Fruit fly (Drosophila melanogaster) whole organism, embryonic: Measurements from ENCODE around the gene CG18563.
A peak's percentile ranks its signal among the peaks of the same experiment; 100 is the strongest.

Experiments
- Abd-B ChIP-seq: fragments of 200-800 bp; sonication (Bioruptor generic); optimal IDR thresholded peaks from 2 replicates; lab custom pipeline; 2018; ENCODE audit warnings: missing biosample characterization, mild to moderate bottlenecking, missing genetic modification characterization, moderate library complexity
- CG11560 ChIP-seq: fragments of 200-800 bp; sonication (Bioruptor generic); IDR thresholded peaks from 3 replicates; pipeline ENCODE4 v1.3.6; 2022; ENCODE audit warnings: missing biosample characterization, missing genetic modification characterization
- CG11695 ChIP-seq: fragments of 200-800 bp; sonication (Bioruptor generic); IDR thresholded peaks from 3 replicates; pipeline ENCODE4 v1.3.6; 2022; ENCODE audit warnings: missing biosample characterization, missing genetic modification characterization
- CG12769 ChIP-seq: fragments of 200-800 bp; sonication (Bioruptor generic); optimal IDR thresholded peaks from 2 replicates; lab custom pipeline; 2019; ENCODE audit warnings: missing biosample characterization, mild to moderate bottlenecking, missing genetic modification characterization, moderate library complexity
- CG13287 ChIP-seq: fragments of 200-800 bp; sonication (Bioruptor generic); IDR thresholded peaks from 2 replicates; pipeline ENCODE4 v1.3.6; 2022; ENCODE audit warnings: missing biosample characterization, missing genetic modification characterization; ENCODE audit not compliant: partially characterized antibody
- CG15011 ChIP-seq: fragments of 200-800 bp; sonication (Bioruptor generic); optimal IDR thresholded peaks from 3 replicates; lab custom pipeline; 2018; ENCODE audit warnings: missing biosample characterization, mild to moderate bottlenecking, missing genetic modification characterization
- CG15514 ChIP-seq: fragments of 200-800 bp; sonication (Bioruptor generic); optimal IDR thresholded peaks from 3 replicates; lab custom pipeline; 2017; ENCODE audit warnings: missing biosample characterization, missing genetic modification characterization, mild to moderate bottlenecking, moderate library complexity, missing genetic modification reagents
- CG1603 ChIP-seq: fragments of 200-800 bp; sonication (Bioruptor generic); optimal IDR thresholded peaks from 2 replicates; lab custom pipeline; 2019; ENCODE audit warnings: missing biosample characterization, mild to moderate bottlenecking, missing genetic modification characterization, moderate library complexity
- CG16813 ChIP-seq: fragments of 200-800 bp; sonication (Bioruptor generic); IDR thresholded peaks from 3 replicates; pipeline ENCODE4 v1.3.6; 2022; ENCODE audit warnings: missing biosample characterization, missing genetic modification characterization; ENCODE audit not compliant: partially characterized antibody
- CG17361 ChIP-seq: fragments of 200-800 bp; sonication (Bioruptor generic); IDR thresholded peaks from 3 replicates; pipeline ENCODE4 v1.3.6; 2022; ENCODE audit warnings: missing biosample characterization, missing genetic modification characterization
- CG17385 ChIP-seq: fragments of 200-800 bp; sonication (Bioruptor generic); optimal IDR thresholded peaks from 3 replicates; lab custom pipeline; 2018; ENCODE audit warnings: missing biosample characterization, mild to moderate bottlenecking, missing genetic modification characterization
- CG17802 ChIP-seq: fragments of 200-800 bp; sonication (Bioruptor generic); optimal IDR thresholded peaks from 2 replicates; lab custom pipeline; 2018; ENCODE audit warnings: missing biosample characterization, mild to moderate bottlenecking, missing genetic modification characterization, moderate library complexity
- CG18262 ChIP-seq: fragments of 200-800 bp; optimal IDR thresholded peaks from 3 replicates; lab custom pipeline; 2019; ENCODE audit warnings: missing biosample characterization, mild to moderate bottlenecking, missing genetic modification characterization, moderate library complexity
- CG2678 ChIP-seq: fragments of 200-800 bp; sonication (Bioruptor generic); optimal IDR thresholded peaks from 3 replicates; lab custom pipeline; 2019; ENCODE audit warnings: missing biosample characterization, mild to moderate bottlenecking, missing genetic modification characterization, moderate library complexity
- CG2712 ChIP-seq: fragments of 200-800 bp; optimal IDR thresholded peaks from 3 replicates; lab custom pipeline; 2019; ENCODE audit warnings: missing biosample characterization, mild to moderate bottlenecking, missing genetic modification characterization, moderate library complexity
- CG34224 ChIP-seq: fragments of 200-800 bp; sonication (Bioruptor generic); IDR thresholded peaks from 3 replicates; pipeline ENCODE4 v1.3.6; 2022; ENCODE audit warnings: missing biosample characterization, missing genetic modification characterization; ENCODE audit not compliant: partially characterized antibody
- CG3995 ChIP-seq: fragments of 200-800 bp; sonication (Bioruptor generic); optimal IDR thresholded peaks from 3 replicates; lab custom pipeline; 2016; ENCODE audit warnings: missing biosample characterization, missing genetic modification characterization
- CG4282 ChIP-seq: fragments of 200-800 bp; sonication (Bioruptor generic); optimal IDR thresholded peaks from 2 replicates; lab custom pipeline; 2016; ENCODE audit warnings: missing biosample characterization, missing genetic modification characterization
- CG5180 ChIP-seq: fragments of 200-800 bp; sonication (Bioruptor generic); optimal IDR thresholded peaks from 3 replicates; lab custom pipeline; 2017; ENCODE audit warnings: missing biosample characterization, missing genetic modification characterization, mild to moderate bottlenecking, moderate library complexity, missing genetic modification reagents
- CG7963 ChIP-seq: fragments of 200-800 bp; sonication (Bioruptor generic); IDR thresholded peaks from 3 replicates; pipeline ENCODE4 v1.3.6; 2022; ENCODE audit warnings: missing biosample characterization, missing genetic modification characterization; ENCODE audit not compliant: partially characterized antibody
- CG8388 ChIP-seq: fragments of 200-800 bp; sonication (Bioruptor generic); optimal IDR thresholded peaks from 2 replicates; lab custom pipeline; 2019; ENCODE audit warnings: missing biosample characterization, mild to moderate bottlenecking, missing genetic modification characterization, moderate library complexity
- CG9932 ChIP-seq: fragments of 200-800 bp; sonication (Bioruptor generic); IDR thresholded peaks from 2 replicates; pipeline ENCODE4 v1.3.6; 2022; ENCODE audit warnings: missing biosample characterization, missing genetic modification characterization
- CoRest ChIP-seq: fragments of 200-800 bp; sonication (Bioruptor generic); optimal IDR thresholded peaks from 3 replicates; lab custom pipeline; 2018; ENCODE audit warnings: missing biosample characterization, mild to moderate bottlenecking, missing genetic modification characterization, moderate library complexity
- Dll ChIP-seq: fragments of 200-800 bp; sonication (Bioruptor generic); IDR thresholded peaks from 4 replicates; pipeline ENCODE4 v1.3.6; 2022; ENCODE audit warnings: missing biosample characterization, missing genetic modification characterization; ENCODE audit not compliant: partially characterized antibody
- Elba2 ChIP-seq: fragments of 200-800 bp; sonication (Bioruptor generic); optimal IDR thresholded peaks from 3 replicates; lab custom pipeline; 2016; ENCODE audit warnings: missing biosample characterization, missing genetic modification characterization
- GATAe ChIP-seq: fragments of 200-800 bp; sonication (Bioruptor generic); conservative IDR thresholded peaks from 2 replicates; pipeline ENCODE4 v1.3.6; 2022; ENCODE audit warnings: missing biosample characterization, missing genetic modification characterization
- MESR4 ChIP-seq: fragments of 200-800 bp; sonication (Bioruptor generic); optimal IDR thresholded peaks from 2 replicates; lab custom pipeline; 2018; ENCODE audit warnings: missing biosample characterization, mild to moderate bottlenecking, missing genetic modification characterization, moderate library complexity
- Mes4 ChIP-seq: fragments of 200-800 bp; sonication (Bioruptor generic); optimal IDR thresholded peaks from 2 replicates; lab custom pipeline; 2016; ENCODE audit warnings: missing biosample characterization, missing genetic modification characterization
- Nf-YC ChIP-seq: fragments of 200-800 bp; optimal IDR thresholded peaks from 3 replicates; lab custom pipeline; 2019; ENCODE audit warnings: missing biosample characterization, mild to moderate bottlenecking, missing genetic modification characterization, moderate library complexity
- PHDP ChIP-seq: fragments of 200-800 bp; sonication (Bioruptor generic); optimal IDR thresholded peaks from 3 replicates; lab custom pipeline; 2018; ENCODE audit warnings: missing biosample characterization, mild to moderate bottlenecking, missing genetic modification characterization, moderate library complexity
- Sin3A ChIP-seq: fragments of >200 bp; optimal IDR thresholded peaks from 2 replicates; lab custom pipeline; 2018
- Tbp ChIP-seq: fragments of >200 bp; optimal IDR thresholded peaks from 2 replicates; lab custom pipeline; 2018; ENCODE audit warnings: missing biosample characterization, missing genetic modification characterization
- ap ChIP-seq: fragments of 200-800 bp; sonication (Bioruptor generic); IDR thresholded peaks from 2 replicates; pipeline ENCODE4 v1.3.6; 2022; ENCODE audit warnings: missing biosample characterization, missing genetic modification characterization
- bsh ChIP-seq, 2 experiments: fragments of 200-800 bp; sonication (Bioruptor generic); optimal IDR thresholded peaks; 2 replicates each; lab custom pipeline; 2017 to 2018; ENCODE audit warnings: mild to moderate bottlenecking in 2 of 2, missing biosample characterization in 2 of 2, missing genetic modification characterization in 2 of 2, moderate library complexity in 1 of 2
- chif ChIP-seq, 2 experiments: fragments of 200-800 bp; sonication (Bioruptor generic); optimal IDR thresholded peaks; 3 replicates each; lab custom pipeline; 2016; ENCODE audit warnings: missing biosample characterization in 2 of 2, missing genetic modification characterization in 2 of 2
- chn ChIP-seq: fragments of 200-800 bp; sonication (Bioruptor generic); optimal IDR thresholded peaks from 2 replicates; lab custom pipeline; 2016; ENCODE audit warnings: missing biosample characterization, missing genetic modification characterization
- ems ChIP-seq: fragments of 200-800 bp; sonication (Bioruptor generic); optimal IDR thresholded peaks from 3 replicates; lab custom pipeline; 2016; ENCODE audit warnings: missing biosample characterization, missing genetic modification characterization
- lab ChIP-seq: fragments of 200-800 bp; sonication (Bioruptor generic); optimal IDR thresholded peaks from 3 replicates; lab custom pipeline; 2017; ENCODE audit warnings: missing biosample characterization, missing genetic modification characterization, mild to moderate bottlenecking, moderate library complexity, missing genetic modification reagents
- nerfin-2 ChIP-seq: fragments of 200-800 bp; sonication (Bioruptor generic); IDR thresholded peaks from 2 replicates; pipeline ENCODE4 v1.3.6; 2022; ENCODE audit warnings: missing biosample characterization, missing genetic modification characterization; ENCODE audit not compliant: partially characterized antibody
- phol ChIP-seq: fragments of 200-800 bp; sonication (Bioruptor generic); optimal IDR thresholded peaks from 3 replicates; lab custom pipeline; 2018; ENCODE audit warnings: missing biosample characterization, mild to moderate bottlenecking, missing genetic modification characterization, moderate library complexity
- pita ChIP-seq: fragments of 200-800 bp; sonication (Bioruptor generic); optimal IDR thresholded peaks from 2 replicates; lab custom pipeline; 2017; ENCODE audit warnings: missing biosample characterization, mild to moderate bottlenecking, missing genetic modification characterization
- ro ChIP-seq: fragments of 200-800 bp; sonication (Bioruptor generic); IDR thresholded peaks from 2 replicates; pipeline ENCODE4 v1.3.6; 2022; ENCODE audit warnings: missing biosample characterization, missing genetic modification characterization
- sd ChIP-seq: fragments of 200-800 bp; sonication (Bioruptor generic); optimal IDR thresholded peaks from 3 replicates; lab custom pipeline; 2018; ENCODE audit warnings: missing biosample characterization, mild to moderate bottlenecking, missing genetic modification characterization, moderate library complexity
- ssp ChIP-seq: fragments of 200-800 bp; sonication (Bioruptor generic); IDR thresholded peaks from 2 replicates; pipeline ENCODE4 v1.3.6; 2022; ENCODE audit warnings: missing biosample characterization, missing genetic modification characterization
- trem ChIP-seq: fragments of 200-800 bp; optimal IDR thresholded peaks from 3 replicates; lab custom pipeline; 2019; ENCODE audit warnings: missing biosample characterization, mild to moderate bottlenecking, missing genetic modification characterization, moderate library complexity
- wek ChIP-seq: fragments of 200-800 bp; sonication (Bioruptor generic); optimal IDR thresholded peaks from 3 replicates; lab custom pipeline; 2018; ENCODE audit warnings: missing biosample characterization, mild to moderate bottlenecking, missing genetic modification characterization, moderate library complexity

Gene CG18563

dm6 chr2L:17472582-17473524, 15.0 kb upstream of the CG18563 start, which contains the start of gene BicD (continued):
- TF ChIP-seq Elba2 (no peak), phol (peak; percentile 58), CG9932 (GFP tag; lab: Robert Waterston, UW) (peak; percentile 23; the same call in 1 of the 2 replicates), CG4282 (no peak), wek (GFP tag; lab: Kevin White, UChicago) (peak; percentile 37), CG7963 (GFP tag; lab: Robert Waterston, UW) (0 out of 3 replicates have a peak, but pooled peaks have one; percentile 9), GATAe (GFP tag; lab: Robert Waterston, UW) (no peak), CG13287 (peak; percentile 78), CG15011 (GFP tag; lab: Kevin White, UChicago) (no peak), CG1603 (tag; lab: Kevin White, UChicago) (peak; percentile 35), chif (GFP tag; optimal IDR thresholded peaks at IDR 0.05; lab: Kevin White, UChicago) (no peak), CG15514 (GFP tag; lab: Kevin White, UChicago) (peak; percentile 74), ems (GFP tag; lab: Kevin White, UChicago) (no peak), CG17802 (tag; lab: Kevin White, UChicago) (peak; percentile 46), Nf-YC (peak; percentile 53), CG34224 (peak; percentile 50; the same call in 1 of the 3 replicates), CG2712 (tag; lab: Kevin White, UChicago) (peak; percentile 60), CG2678 (tag; lab: Kevin White, UChicago) (peak; percentile 29), bsh (GFP tag; optimal IDR thresholded peaks at IDR 0.05; lab: Kevin White, UChicago) (peak in 1 of 2 experiments; percentile 0), Mes4 (GFP tag; lab: Kevin White, UChicago) (no peak), Tbp (no peak), CG12769 (tag; lab: Kevin White, UChicago) (peak; percentile 54), MESR4 (GFP tag; lab: Kevin White, UChicago) (peak; percentile 52), ssp (GFP tag; lab: Robert Waterston, UW) (peak; percentile 71), PHDP (tag; lab: Kevin White, UChicago) (peak; percentile 5), Dll (GFP tag; lab: Robert Waterston, UW) (peak; percentile 78), CoRest (tag; lab: Kevin White, UChicago) (peak; percentile 58), trem (tag; lab: Kevin White, UChicago) (peak; percentile 83), ap (GFP tag; lab: Robert Waterston, UW) (no peak), CG17385 (GFP tag; lab: Kevin White, UChicago) (peak; percentile 29), lab (GFP tag; lab: Kevin White, UChicago) (peak; percentile 31), CG8388 (GFP tag; lab: Kevin White, UChicago) (no peak), CG5180 (GFP tag; lab: Kevin White, UChicago) (no peak), CG11560 (peak; percentile 97), CG18262 (tag; lab: Kevin White, UChicago) (peak; percentile 11), sd (tag; lab: Kevin White, UChicago) (peak; percentile 98), pita (GFP tag; lab: Kevin White, UChicago) (peak; percentile 65), Abd-B (GFP tag; lab: Kevin White, UChicago) (peak; percentile 39), CG3995 (peak; percentile 7), chn (GFP tag; lab: Kevin White, UChicago) (no peak), nerfin-2 (GFP tag; lab: Robert Waterston, UW) (peak; percentile 45), CG16813 (peak; percentile 66), Sin3A (peak; percentile 9), ro (GFP tag; lab: Robert Waterston, UW) (no peak), CG11695 (GFP tag; lab: Robert Waterston, UW) (0 out of 3 replicates have a peak, but pooled peaks have one; percentile 15), CG17361 (GFP tag; lab: Robert Waterston, UW) (0 out of 3 replicates have a peak, but pooled peaks have one; percentile 36)
